Worm (Caenorhabditis elegans) whole organism, young adult: ENCODE results near the gene dhhc-6.

Source experiments
- F49E8.2 ChIP-seq: sonication (generic microtip); optimal IDR thresholded peaks from 3 replicates; lab custom pipeline; 2017; ENCODE audit warnings: missing genetic modification characterization, mild to moderate bottlenecking, missing compliant biosample characterization, antibody characterized with exemption, moderate library complexity; ENCODE audit not compliant: insufficient read depth
- F57A8.1 ChIP-seq: fragments of 200-800 bp; sonication (Bioruptor generic); optimal IDR thresholded peaks from 2 replicates; lab custom pipeline; 2018; ENCODE audit warnings: mild to moderate bottlenecking, missing genetic modification characterization, moderate library complexity, missing compliant biosample characterization
- ama-1 ChIP-seq, 3 experiments: fragments of 150-350 bp in 1 of 3; sonication (generic microtip) in 2 of 3; optimal IDR thresholded peaks; 2 replicates each; lab custom pipeline; 2014 to 2018; ENCODE audit warnings: missing biosample characterization in 2 of 3, missing genetic modification characterization in 2 of 3, missing genetic modification reagents in 2 of 3
- attf-6 ChIP-seq: fragments of 200-800 bp; sonication (Bioruptor generic); IDR thresholded peaks from 2 replicates; pipeline ENCODE4 v1.3.6; 2022; ENCODE audit warnings: missing genetic modification reagents, missing genetic modification characterization, missing compliant biosample characterization
- ceh-100 ChIP-seq: fragments of 200-800 bp; sonication (Bioruptor generic); IDR thresholded peaks from 2 replicates; pipeline ENCODE4 v1.3.6; 2022; ENCODE audit warnings: missing genetic modification reagents, missing genetic modification characterization, missing compliant biosample characterization
- egl-44 ChIP-seq: fragments of 200-800 bp; sonication (Bioruptor generic); IDR thresholded peaks from 2 replicates; pipeline ENCODE4 v1.3.6; 2022; ENCODE audit warnings: missing genetic modification reagents, missing genetic modification characterization, missing compliant biosample characterization
- hrde-1 ChIP-seq: sonication (generic microtip); optimal IDR thresholded peaks from 2 replicates; lab custom pipeline; 2016; ENCODE audit warnings: missing genetic modification characterization, mild to moderate bottlenecking, missing compliant biosample characterization, moderate library complexity, missing genotype, missing genetic modification reagents, borderline replicate concordance
- sea-2 ChIP-seq: fragments of 200-800 bp; sonication (Bioruptor generic); IDR thresholded peaks from 2 replicates; pipeline ENCODE4 v1.3.6; 2022; ENCODE audit warnings: missing genetic modification characterization, missing compliant biosample characterization
- somi-1 ChIP-seq: fragments of 200-800 bp; sonication (Bioruptor generic); optimal IDR thresholded peaks from 2 replicates; lab custom pipeline; 2018; ENCODE audit warnings: mild to moderate bottlenecking, missing genetic modification characterization, missing compliant biosample characterization
- unc-130 ChIP-seq: sonication (generic microtip); optimal IDR thresholded peaks from 2 replicates; lab custom pipeline; 2016; ENCODE audit warnings: missing genetic modification reagents, missing genetic modification characterization, missing compliant biosample characterization

ce11 chrIV:12154195-12154677, 29.5 kb downstream of the dhhc-6 start, which contains the start of gene B0001.7:
- TF ChIP-seq egl-44 (GFP tag; lab: Robert Waterston, UW) (no peak), hrde-1 (tag; lab: Kevin White, UChicago) (no peak), unc-130 (GFP tag; lab: Kevin White, UChicago) (no peak), ceh-100 (GFP tag; lab: Robert Waterston, UW) (no peak), F49E8.2 (tag; lab: Kevin White, UChicago) (no peak), somi-1 (no peak), sea-2 (GFP tag; lab: Robert Waterston, UW) (no peak), ama-1 (optimal IDR thresholded peaks at IDR 0.05; lab: Kevin White, UChicago) (no peak), ama-1 (GFP tag; optimal IDR thresholded peaks at IDR 0.05; lab: Kevin White, UChicago) (no peak), F57A8.1 (GFP tag; lab: Kevin White, UChicago) (no peak), attf-6 (GFP tag; lab: Robert Waterston, UW) (no peak)
